Fruit fly (Drosophila melanogaster) whole organism: ENCODE measurements around the gene CG9760.

Experiments
- CG8478 ChIP-seq: fragments of >200 bp; optimal IDR thresholded peaks from 2 replicates; lab custom pipeline; 2018; ENCODE audit warnings: inconsistent platforms
- Dll ChIP-seq: fragments of >200 bp; optimal IDR thresholded peaks from 2 replicates; lab custom pipeline; 2017
- EcR ChIP-seq, 2 experiments: fragments of >200 bp; optimal IDR thresholded peaks; 2 replicates each; lab custom pipeline; 2017; ENCODE audit warnings: missing biosample characterization in 2 of 2, missing genetic modification characterization in 2 of 2, missing genetic modification reagents in 2 of 2

- TF ChIP-seq Dll (lab: Kevin White, UChicago) (no peak), CG8478 (no peak), EcR (GFP tag; optimal IDR thresholded peaks at IDR 0.05; lab: Kevin White, UChicago) (no peak)
Measured at dm6 chr3L:12131918-12132317, 31.6 kb downstream of the CG9760 start, which contains the start of gene DEF8.
